Worm (Caenorhabditis elegans) whole organism, early embryonic: ENCODE data around the gene C26F1.1.

Experiments used
- B0310.2 ChIP-seq: sonication (generic microtip); optimal IDR thresholded peaks from 2 replicates; lab custom pipeline; 2016; ENCODE audit warnings: mild to moderate bottlenecking, missing genetic modification characterization, missing compliant biosample characterization
- F13C5.2 ChIP-seq: sonication (generic microtip); optimal IDR thresholded peaks from 2 replicates; lab custom pipeline; 2017; ENCODE audit warnings: mild to moderate bottlenecking, missing genetic modification characterization, inconsistent platforms, missing compliant biosample characterization
- aly-1 ChIP-seq: sonication (generic microtip); optimal IDR thresholded peaks from 2 replicates; lab custom pipeline; 2016; ENCODE audit warnings: missing genetic modification characterization, missing compliant biosample characterization
- ama-1 ChIP-seq: fragments of 150-350 bp; optimal IDR thresholded peaks from 2 replicates; lab custom pipeline; 2014
- ceh-13 ChIP-seq: fragments of 200-800 bp; sonication (Bioruptor generic); optimal IDR thresholded peaks from 2 replicates; lab custom pipeline; 2018; ENCODE audit warnings: mild to moderate bottlenecking, missing genetic modification characterization, missing compliant biosample characterization
- ceh-36 ChIP-seq: sonication (generic microtip); optimal IDR thresholded peaks from 2 replicates; lab custom pipeline; 2016; ENCODE audit warnings: missing genetic modification characterization, inconsistent platforms, missing compliant biosample characterization
- ets-7 ChIP-seq: sonication (generic microtip); optimal IDR thresholded peaks from 2 replicates; lab custom pipeline; 2016; ENCODE audit warnings: missing genotype, missing genetic modification characterization, missing compliant biosample characterization
- flt-1 ChIP-seq: fragments of 200-800 bp; sonication (Bioruptor generic); IDR thresholded peaks from 2 replicates; pipeline ENCODE4 v1.3.6; 2022; ENCODE audit warnings: missing genetic modification characterization, missing compliant biosample characterization
- hmbx-1 ChIP-seq: sonication (generic microtip); optimal IDR thresholded peaks from 2 replicates; lab custom pipeline; 2016; ENCODE audit warnings: mild to moderate bottlenecking, missing genetic modification characterization, missing compliant biosample characterization
- hmg-4 ChIP-seq: fragments of 200-800 bp; sonication (Bioruptor generic); optimal IDR thresholded peaks from 2 replicates; lab custom pipeline; 2018; ENCODE audit warnings: mild to moderate bottlenecking, missing genetic modification characterization, missing compliant biosample characterization
- hnd-1 ChIP-seq: sonication (generic microtip); optimal IDR thresholded peaks from 2 replicates; lab custom pipeline; 2016; ENCODE audit warnings: missing genetic modification characterization, missing compliant biosample characterization
- pes-1 ChIP-seq: fragments of 200-800 bp; sonication (Bioruptor generic); IDR thresholded peaks from 2 replicates; pipeline ENCODE4 v1.3.6; 2022; ENCODE audit warnings: missing genetic modification reagents, missing genetic modification characterization, missing compliant biosample characterization
- scrt-1 ChIP-seq: fragments of 200-800 bp; sonication (Bioruptor generic); IDR thresholded peaks from 2 replicates; pipeline ENCODE4 v1.3.6; 2022; ENCODE audit warnings: missing genetic modification characterization, missing compliant biosample characterization
- sea-1 ChIP-seq: fragments of 200-800 bp; sonication (Bioruptor generic); conservative IDR thresholded peaks from 2 replicates; pipeline ENCODE4 v1.3.6; 2022; ENCODE audit warnings: missing genetic modification characterization, missing compliant biosample characterization
- tbx-11 ChIP-seq: fragments of 200-800 bp; sonication (Bioruptor generic); IDR thresholded peaks from 2 replicates; pipeline ENCODE4 v1.3.6; 2022; ENCODE audit warnings: missing genetic modification characterization, missing compliant biosample characterization
- tbx-37 ChIP-seq: fragments of 200-800 bp; sonication (Bioruptor generic); conservative IDR thresholded peaks from 2 replicates; pipeline ENCODE4 v1.3.6; 2022; ENCODE audit warnings: missing genetic modification reagents, missing genetic modification characterization, missing compliant biosample characterization
- tra-4 ChIP-seq: sonication (generic microtip); optimal IDR thresholded peaks from 2 replicates; lab custom pipeline; 2017; ENCODE audit warnings: missing genetic modification characterization, missing compliant biosample characterization

Gene C26F1.1

ce11 chrV:7819585-7819984, 34.4 kb downstream of the C26F1.1 start:
- no peak for TF ChIP-seq ceh-13 (GFP tag; lab: Kevin White, UChicago)
- no peak for TF ChIP-seq ama-1 (lab: Kevin White, UChicago)
- no peak for TF ChIP-seq hmbx-1 (tag; lab: Kevin White, UChicago)
- no peak for TF ChIP-seq tbx-37 (GFP tag; lab: Robert Waterston, UW)
- TF ChIP-seq ets-7 (tag; lab: Kevin White, UChicago): no peak
- TF ChIP-seq scrt-1 (GFP tag; lab: Robert Waterston, UW): no peak
- TF ChIP-seq hnd-1 (tag; lab: Kevin White, UChicago): no peak
- no peak for TF ChIP-seq F13C5.2 (tag; lab: Kevin White, UChicago)

ce11 chrV:7820270-7820669, 35.1 kb downstream of the C26F1.1 start, which contains the start of gene lbp-4:
lbp-4 (plus strand) TSS chrV:7820578.
- peak; percentile 4; the same call in 1 of the 2 replicates for TF ChIP-seq flt-1 (GFP tag; lab: Robert Waterston, UW)
- peak; percentile 3 for TF ChIP-seq ets-7 (tag; lab: Kevin White, UChicago)
- no peak for TF ChIP-seq ceh-13 (GFP tag; lab: Kevin White, UChicago)
- TF ChIP-seq sea-1 (GFP tag; lab: Robert Waterston, UW): no peak
- TF ChIP-seq tbx-37 (GFP tag; lab: Robert Waterston, UW): no peak
- TF ChIP-seq tra-4: no peak
- TF ChIP-seq hnd-1 (tag; lab: Kevin White, UChicago): no peak
- TF ChIP-seq tbx-11 (GFP tag; lab: Robert Waterston, UW): no peak

- no peak for TF ChIP-seq hmg-4 (GFP tag; lab: Kevin White, UChicago)
These were observed 37.4 kb downstream of the C26F1.1 start for ce11 chrV:7822655-7823054.

ce11 chrV:7824138-7824537, 38.9 kb downstream of the C26F1.1 start:
- TF ChIP-seq ceh-13 (GFP tag; lab: Kevin White, UChicago) (no peak), ama-1 (lab: Kevin White, UChicago) (no peak), tbx-11 (GFP tag; lab: Robert Waterston, UW) (no peak), F13C5.2 (tag; lab: Kevin White, UChicago) (no peak), hnd-1 (tag; lab: Kevin White, UChicago) (no peak)

- TF ChIP-seq sea-1 (GFP tag; lab: Robert Waterston, UW): no peak
These were observed 40.6 kb downstream of the C26F1.1 start for ce11 chrV:7825836-7826235.

- no peak for TF ChIP-seq tbx-37 (GFP tag; lab: Robert Waterston, UW)
- TF ChIP-seq ama-1 (lab: Kevin White, UChicago): no peak
- TF ChIP-seq ceh-36: no peak
- no peak for TF ChIP-seq aly-1
- no peak for TF ChIP-seq ets-7 (tag; lab: Kevin White, UChicago)
- no peak for TF ChIP-seq sea-1 (GFP tag; lab: Robert Waterston, UW)
- TF ChIP-seq scrt-1 (GFP tag; lab: Robert Waterston, UW): no peak
- TF ChIP-seq pes-1 (GFP tag; lab: Robert Waterston, UW): no peak
- TF ChIP-seq hnd-1 (tag; lab: Kevin White, UChicago): no peak
- TF ChIP-seq flt-1 (GFP tag; lab: Robert Waterston, UW): no peak
- no peak for TF ChIP-seq hmg-4 (GFP tag; lab: Kevin White, UChicago)
- TF ChIP-seq hmbx-1 (tag; lab: Kevin White, UChicago): no peak
- no peak for TF ChIP-seq B0310.2 (tag; lab: Kevin White, UChicago)
- TF ChIP-seq tbx-11 (GFP tag; lab: Robert Waterston, UW): no peak
- no peak for TF ChIP-seq ceh-13 (GFP tag; lab: Kevin White, UChicago)
- no peak for TF ChIP-seq tra-4
- TF ChIP-seq F13C5.2 (tag; lab: Kevin White, UChicago): no peak
These were observed 41.1 kb downstream of the C26F1.1 start for ce11 chrV:7826362-7826761.

ce11 chrV:7826917-7827316, 41.7 kb downstream of the C26F1.1 start, which contains the start of gene mig-6:
mig-6 (plus strand) TSS chrV:7827217.
- no peak for TF ChIP-seq flt-1 (GFP tag; lab: Robert Waterston, UW)
- no peak for TF ChIP-seq tra-4
- no peak for TF ChIP-seq ama-1 (lab: Kevin White, UChicago)
- TF ChIP-seq scrt-1 (GFP tag; lab: Robert Waterston, UW): no peak
- no peak for TF ChIP-seq F13C5.2 (tag; lab: Kevin White, UChicago)
- no peak for TF ChIP-seq sea-1 (GFP tag; lab: Robert Waterston, UW)
- no peak for TF ChIP-seq tbx-11 (GFP tag; lab: Robert Waterston, UW)
- TF ChIP-seq aly-1: no peak
- no peak for TF ChIP-seq hmbx-1 (tag; lab: Kevin White, UChicago)
- no peak for TF ChIP-seq ceh-13 (GFP tag; lab: Kevin White, UChicago)
- no peak for TF ChIP-seq tbx-37 (GFP tag; lab: Robert Waterston, UW)
- no peak for TF ChIP-seq ets-7 (tag; lab: Kevin White, UChicago)
- no peak for TF ChIP-seq pes-1 (GFP tag; lab: Robert Waterston, UW)
- no peak for TF ChIP-seq hnd-1 (tag; lab: Kevin White, UChicago)

ce11 chrV:7830952-7831351, 45.7 kb downstream of the C26F1.1 start:
- TF ChIP-seq ceh-13 (GFP tag; lab: Kevin White, UChicago): no peak
- no peak for TF ChIP-seq hmg-4 (GFP tag; lab: Kevin White, UChicago)
- TF ChIP-seq scrt-1 (GFP tag; lab: Robert Waterston, UW): no peak
